Worm (Caenorhabditis elegans): ENCODE measurements around the gene F21A3.2.
A peak's percentile ranks its signal among the peaks of the same experiment; 100 is the strongest.

DNA sequence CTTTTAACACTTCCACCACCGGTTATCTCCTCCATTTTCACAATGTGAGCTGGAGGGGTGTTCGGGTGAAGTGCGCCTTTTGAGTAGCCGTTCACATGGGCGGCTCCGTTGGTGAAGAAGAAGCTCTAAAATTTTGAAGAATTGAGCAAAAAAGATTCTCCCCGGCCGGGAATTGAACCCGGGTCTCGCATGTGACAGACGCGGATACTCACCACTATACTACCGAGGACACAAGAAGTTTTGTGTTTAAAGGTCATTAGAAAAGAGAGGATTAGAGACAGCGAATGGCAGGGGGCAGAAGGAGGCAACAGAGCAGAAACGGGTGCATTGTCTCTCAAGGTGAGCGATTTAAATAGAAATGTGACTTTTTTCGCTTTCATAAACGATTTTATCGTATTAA lies 17.9 kb upstream of the F21A3.2 start:
- TF ChIP-seq ceh-16 (tag; optimal IDR thresholded peaks at IDR 0.05) (no peak), fkh-10 (GFP tag; optimal IDR thresholded peaks at IDR 0.05) (no peak), nhr-11 (tag; optimal IDR thresholded peaks at IDR 0.05) (no peak), daf-12 (tag; optimal IDR thresholded peaks at IDR 0.05) (no peak), pha-4 (tag; optimal IDR thresholded peaks at IDR 0.05) (peak; percentile 44), skn-1 (tag; optimal IDR thresholded peaks at IDR 0.05) (peak; percentile 17), nhr-23 (tag; optimal IDR thresholded peaks at IDR 0.05) (no peak)

Data from whole organism, L3 larva.